Fruit fly (Drosophila melanogaster) whole organism, embryonic: ENCODE data around the gene dbe.
A peak's percentile ranks its signal among the peaks of the same experiment; 100 is the strongest.

Experiments used
- Atf-2 ChIP-seq: fragments of 200-800 bp; sonication (Bioruptor generic); optimal IDR thresholded peaks from 2 replicates; lab custom pipeline; 2016; ENCODE audit warnings: missing biosample characterization, missing genetic modification characterization
- Atf6 ChIP-seq: fragments of 200-800 bp; sonication (Bioruptor generic); IDR thresholded peaks from 2 replicates; pipeline ENCODE4 v1.3.6; 2022; ENCODE audit warnings: missing biosample characterization, missing genetic modification characterization
- Awh ChIP-seq: fragments of 200-800 bp; sonication (Bioruptor generic); IDR thresholded peaks from 2 replicates; pipeline ENCODE4, ENCODE4 v1.3.6; 2022; ENCODE audit warnings: missing biosample characterization, missing genetic modification characterization
- CG10209 ChIP-seq: fragments of 200-800 bp; sonication (Bioruptor generic); optimal IDR thresholded peaks from 3 replicates; lab custom pipeline; 2017; ENCODE audit warnings: missing biosample characterization, mild to moderate bottlenecking, missing genetic modification characterization, missing genetic modification reagents
- CG10274 ChIP-seq: fragments of 200-800 bp; sonication (Bioruptor generic); optimal IDR thresholded peaks from 3 replicates; lab custom pipeline; 2017; ENCODE audit warnings: missing biosample characterization, mild to moderate bottlenecking, missing genetic modification characterization
- CG10959 ChIP-seq: fragments of 200-800 bp; sonication (Bioruptor generic); IDR thresholded peaks from 2 replicates; pipeline ENCODE4 v1.3.6; 2022; ENCODE audit warnings: missing biosample characterization, missing genetic modification characterization
- CG10979 ChIP-seq: fragments of 200-800 bp; sonication (Bioruptor generic); optimal IDR thresholded peaks from 2 replicates; lab custom pipeline; 2018; ENCODE audit warnings: missing biosample characterization, mild to moderate bottlenecking, missing genetic modification characterization, moderate library complexity
- CG11085 ChIP-seq: fragments of 200-800 bp; sonication (Bioruptor generic); IDR thresholded peaks from 2 replicates; pipeline ENCODE4 v1.3.6; 2022; ENCODE audit warnings: missing biosample characterization, missing genetic modification characterization
- CG13775 ChIP-seq: fragments of 200-800 bp; sonication (Bioruptor generic); optimal IDR thresholded peaks from 3 replicates; lab custom pipeline; 2017; ENCODE audit warnings: missing biosample characterization, mild to moderate bottlenecking, missing genetic modification characterization
- CG13894 ChIP-seq: fragments of 200-800 bp; sonication (Bioruptor generic); optimal IDR thresholded peaks from 3 replicates; lab custom pipeline; 2018; ENCODE audit warnings: missing biosample characterization, mild to moderate bottlenecking, missing genetic modification characterization, moderate library complexity
- CG14014 ChIP-seq: fragments of 200-800 bp; sonication (Bioruptor generic); IDR thresholded peaks from 2 replicates; pipeline ENCODE4 v1.3.6; 2022; ENCODE audit warnings: missing biosample characterization, missing genetic modification characterization
- CG14050 ChIP-seq: fragments of 200-800 bp; sonication (Bioruptor generic); IDR thresholded peaks from 3 replicates; pipeline ENCODE4 v1.3.6; 2022; ENCODE audit warnings: missing biosample characterization, missing genetic modification characterization
- CG15601 ChIP-seq: fragments of 200-800 bp; sonication (Bioruptor generic); optimal IDR thresholded peaks from 3 replicates; lab custom pipeline; 2019; ENCODE audit warnings: missing biosample characterization, mild to moderate bottlenecking, missing genetic modification characterization, moderate library complexity
- CG16813 ChIP-seq: fragments of 200-800 bp; sonication (Bioruptor generic); IDR thresholded peaks from 3 replicates; pipeline ENCODE4 v1.3.6; 2022; ENCODE audit warnings: missing biosample characterization, missing genetic modification characterization; ENCODE audit not compliant: partially characterized antibody
- CG17802 ChIP-seq: fragments of 200-800 bp; sonication (Bioruptor generic); optimal IDR thresholded peaks from 2 replicates; lab custom pipeline; 2018; ENCODE audit warnings: missing biosample characterization, mild to moderate bottlenecking, missing genetic modification characterization, moderate library complexity
- CG3065 ChIP-seq: fragments of 200-800 bp; sonication (Bioruptor generic); optimal IDR thresholded peaks from 2 replicates; lab custom pipeline; 2016; ENCODE audit warnings: missing biosample characterization, missing genetic modification characterization
- CG34422 ChIP-seq: fragments of 200-800 bp; sonication (Bioruptor generic); IDR thresholded peaks from 3 replicates; pipeline ENCODE4 v1.3.6; 2022; ENCODE audit warnings: missing biosample characterization, missing genetic modification characterization
- CG4404 ChIP-seq: fragments of 200-800 bp; sonication (Bioruptor generic); IDR thresholded peaks from 2 replicates; pipeline ENCODE4 v1.3.6; 2022; ENCODE audit warnings: missing biosample characterization, missing genetic modification characterization
- CG4854 ChIP-seq: fragments of 200-800 bp; sonication (Bioruptor generic); optimal IDR thresholded peaks from 2 replicates; lab custom pipeline; 2016; ENCODE audit warnings: missing biosample characterization, missing genetic modification characterization, inconsistent platforms
- CG6272 ChIP-seq: fragments of 200-800 bp; sonication (Bioruptor generic); IDR thresholded peaks from 2 replicates; pipeline ENCODE4 v1.3.6; 2022; ENCODE audit warnings: missing biosample characterization, missing genetic modification characterization
- CG8281 ChIP-seq: fragments of 200-800 bp; sonication (Bioruptor generic); optimal IDR thresholded peaks from 2 replicates; lab custom pipeline; 2018; ENCODE audit warnings: missing biosample characterization, mild to moderate bottlenecking, missing genetic modification characterization, moderate library complexity
- CTCF ChIP-seq: fragments of 200-800 bp; sonication (Bioruptor generic); optimal IDR thresholded peaks from 2 replicates; lab custom pipeline; 2017; ENCODE audit warnings: missing biosample characterization, mild to moderate bottlenecking, missing genetic modification characterization, moderate library complexity
- Dad ChIP-seq: fragments of 200-800 bp; sonication (Bioruptor generic); optimal IDR thresholded peaks from 3 replicates; lab custom pipeline; 2016; ENCODE audit warnings: missing biosample characterization, missing genetic modification characterization
- Fer3 ChIP-seq: fragments of 200-800 bp; sonication (Bioruptor generic); optimal IDR thresholded peaks from 2 replicates; lab custom pipeline; 2018; ENCODE audit warnings: missing biosample characterization, mild to moderate bottlenecking, missing genetic modification characterization, moderate library complexity
- Gsc ChIP-seq: fragments of 200-800 bp; sonication (Bioruptor generic); IDR thresholded peaks from 2 replicates; pipeline ENCODE4 v1.3.6; 2022; ENCODE audit warnings: missing biosample characterization, missing genetic modification characterization
- Hey ChIP-seq: fragments of 200-800 bp; sonication (Bioruptor generic); optimal IDR thresholded peaks from 3 replicates; lab custom pipeline; 2018; ENCODE audit warnings: missing biosample characterization, mild to moderate bottlenecking, missing genetic modification characterization
- Lhr ChIP-seq: fragments of 200-800 bp; sonication (Bioruptor generic); optimal IDR thresholded peaks from 3 replicates; lab custom pipeline; 2017; ENCODE audit warnings: mild to moderate bottlenecking, missing biosample characterization, missing genetic modification reagents, missing genetic modification characterization
- Med ChIP-seq: fragments of 200-800 bp; sonication (Bioruptor generic); peaks from one replicate; lab custom pipeline; 2016; ENCODE audit warnings: missing biosample characterization, missing genetic modification characterization, mild to moderate bottlenecking, inconsistent platforms, moderate library complexity
- Opbp ChIP-seq: fragments of 200-800 bp; sonication (Bioruptor generic); IDR thresholded peaks from 3 replicates; pipeline ENCODE4 v1.3.6; 2022; ENCODE audit warnings: missing biosample characterization, missing genetic modification characterization; ENCODE audit not compliant: partially characterized antibody
- Ravus ChIP-seq: fragments of 200-800 bp; sonication (Bioruptor generic); IDR thresholded peaks from 2 replicates; pipeline ENCODE4 v1.3.6; 2022; ENCODE audit warnings: missing biosample characterization, missing genetic modification characterization
- Rfx ChIP-seq: fragments of 200-800 bp; sonication (Bioruptor generic); IDR thresholded peaks from 2 replicates; pipeline ENCODE4 v1.3.6; 2022; ENCODE audit warnings: missing biosample characterization, missing genetic modification characterization
- Vsx1 ChIP-seq: fragments of 200-800 bp; sonication (Bioruptor generic); optimal IDR thresholded peaks from 2 replicates; lab custom pipeline; 2017; ENCODE audit warnings: missing biosample characterization, mild to moderate bottlenecking, missing genetic modification characterization, missing genetic modification reagents
- ac ChIP-seq: fragments of 200-800 bp; sonication (Bioruptor generic); optimal IDR thresholded peaks from 3 replicates; lab custom pipeline; 2017; ENCODE audit warnings: missing biosample characterization, mild to moderate bottlenecking, missing genetic modification characterization
- bigmax ChIP-seq: fragments of 200-800 bp; sonication (Bioruptor generic); optimal IDR thresholded peaks from 2 replicates; lab custom pipeline; 2018; ENCODE audit warnings: missing biosample characterization, mild to moderate bottlenecking, missing genetic modification characterization
- cg ChIP-seq: fragments of 200-800 bp; sonication (Bioruptor generic); optimal IDR thresholded peaks from 3 replicates; lab custom pipeline; 2019; ENCODE audit warnings: missing biosample characterization, mild to moderate bottlenecking, missing genetic modification characterization, moderate library complexity
- chn ChIP-seq: fragments of 200-800 bp; sonication (Bioruptor generic); optimal IDR thresholded peaks from 2 replicates; lab custom pipeline; 2016; ENCODE audit warnings: missing biosample characterization, missing genetic modification characterization
- dysf ChIP-seq: fragments of 200-800 bp; sonication (Bioruptor generic); IDR thresholded peaks from 3 replicates; pipeline ENCODE4 v1.3.6; 2022; ENCODE audit warnings: missing biosample characterization, missing genetic modification characterization
- gro ChIP-seq: fragments of 200-800 bp; sonication (Bioruptor generic); optimal IDR thresholded peaks from 2 replicates; lab custom pipeline; 2016; ENCODE audit warnings: missing biosample characterization, missing genetic modification characterization
- gsb-n ChIP-seq: fragments of 200-800 bp; sonication (Bioruptor generic); optimal IDR thresholded peaks from 3 replicates; lab custom pipeline; 2018; ENCODE audit warnings: missing biosample characterization, mild to moderate bottlenecking, missing genetic modification characterization
- h ChIP-seq: fragments of >200 bp; optimal IDR thresholded peaks from 2 replicates; lab custom pipeline; 2017
- kay ChIP-seq: fragments of 200-800 bp; sonication (Bioruptor generic); optimal IDR thresholded peaks from 2 replicates; lab custom pipeline; 2016; ENCODE audit warnings: missing biosample characterization, missing genetic modification characterization
- nerfin-1 ChIP-seq: fragments of 200-800 bp; sonication (Bioruptor generic); optimal IDR thresholded peaks from 3 replicates; lab custom pipeline; 2019; ENCODE audit warnings: missing biosample characterization, mild to moderate bottlenecking, missing genetic modification characterization, moderate library complexity
- sim ChIP-seq: fragments of 200-800 bp; sonication (Bioruptor generic); IDR thresholded peaks from 2 replicates; pipeline ENCODE4 v1.3.6; 2022; ENCODE audit warnings: missing biosample characterization, missing genetic modification characterization
- slou ChIP-seq: fragments of 200-800 bp; sonication (Bioruptor generic); optimal IDR thresholded peaks from 3 replicates; lab custom pipeline; 2016; ENCODE audit warnings: missing biosample characterization, missing genetic modification characterization
- sr ChIP-seq: fragments of 200-800 bp; sonication (Bioruptor generic); IDR thresholded peaks from 3 replicates; pipeline ENCODE4 v1.3.6; 2022; ENCODE audit warnings: missing biosample characterization, missing genetic modification characterization
- tap ChIP-seq: fragments of 200-800 bp; optimal IDR thresholded peaks from 3 replicates; lab custom pipeline; 2019; ENCODE audit warnings: missing biosample characterization, mild to moderate bottlenecking, missing genetic modification characterization, moderate library complexity
- tio ChIP-seq: fragments of 200-800 bp; sonication (Bioruptor generic); optimal IDR thresholded peaks from 2 replicates; lab custom pipeline; 2017; ENCODE audit warnings: missing biosample characterization, missing genetic modification characterization, inconsistent platforms
- trh ChIP-seq: fragments of 200-800 bp; sonication (Bioruptor generic); optimal IDR thresholded peaks from 2 replicates; lab custom pipeline; 2016; ENCODE audit warnings: missing biosample characterization, missing genetic modification characterization
- wdn ChIP-seq: fragments of 200-800 bp; sonication (Bioruptor generic); IDR thresholded peaks from 2 replicates; pipeline ENCODE4 v1.3.6; 2022; ENCODE audit warnings: missing biosample characterization, missing genetic modification characterization
- wor ChIP-seq: fragments of 200-800 bp; sonication (Bioruptor generic); IDR thresholded peaks from 2 replicates; pipeline ENCODE4 v1.3.6; 2022; ENCODE audit warnings: missing biosample characterization, missing genetic modification characterization
- zfh2 ChIP-seq: fragments of 200-800 bp; sonication (Bioruptor generic); optimal IDR thresholded peaks from 2 replicates; lab custom pipeline; 2016; ENCODE audit warnings: missing biosample characterization, missing genetic modification characterization

Gene dbe

DNA sequence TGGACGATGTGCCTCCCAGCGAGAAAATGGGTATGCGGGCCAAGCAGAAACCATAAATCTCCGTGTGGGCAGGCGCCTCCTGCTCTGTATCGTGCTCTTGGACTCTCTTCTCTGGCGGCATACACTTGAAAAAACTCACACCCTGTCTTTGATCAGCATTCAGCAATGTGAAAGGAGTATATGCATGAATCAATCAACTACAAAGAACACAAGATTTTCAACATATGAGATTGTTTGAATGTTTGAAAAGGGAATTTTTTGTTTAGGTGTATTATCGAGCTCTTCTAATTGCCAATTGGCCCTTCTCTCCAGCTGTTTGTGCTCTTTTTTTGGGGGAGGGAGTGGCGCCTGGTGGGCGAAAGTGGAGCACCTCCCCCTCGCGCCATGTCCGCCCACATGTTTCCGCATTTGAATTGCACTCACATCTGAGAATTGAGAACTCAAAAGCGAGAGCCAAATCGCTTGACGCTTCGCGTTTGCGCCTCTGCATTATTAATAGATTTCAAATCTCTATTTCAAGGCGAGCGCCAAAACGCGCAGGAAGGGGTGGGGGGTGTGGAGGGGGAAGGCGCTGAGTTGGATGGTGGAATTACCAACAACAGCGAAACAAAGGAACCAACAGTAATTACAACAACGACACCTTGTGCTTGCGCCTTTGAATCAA is 24.2 kb downstream of the dbe start (continued):
- TF ChIP-seq CG10959 (GFP tag; lab: Robert Waterston, UW) (peak; percentile 53; the same call in 1 of the 2 replicates), dysf (GFP tag; lab: Robert Waterston, UW) (peak; percentile 94), CG17802 (tag; lab: Kevin White, UChicago) (peak; percentile 69), h (no peak), CG13894 (tag; lab: Kevin White, UChicago) (peak; percentile 48), slou (GFP tag; lab: Kevin White, UChicago) (peak; percentile 44), Med (GFP tag; lab: Kevin White, UChicago) (peak; percentile 99), CG15601 (tag; lab: Kevin White, UChicago) (peak; percentile 75), CG10274 (GFP tag; lab: Kevin White, UChicago) (peak; percentile 68), CG13775 (GFP tag; lab: Kevin White, UChicago) (peak; percentile 59), Atf6 (GFP tag; lab: Robert Waterston, UW) (peak; percentile 87), CG3065 (peak; percentile 69), cg (no peak), wdn (GFP tag; lab: Robert Waterston, UW) (peak; percentile 81), chn (GFP tag; lab: Kevin White, UChicago) (peak; percentile 86), Vsx1 (GFP tag; lab: Kevin White, UChicago) (peak; percentile 66), trh (GFP tag; lab: Kevin White, UChicago) (peak; percentile 51), Ravus (peak; percentile 73), sr (GFP tag; lab: Robert Waterston, UW) (peak; percentile 100), nerfin-1 (tag; lab: Kevin White, UChicago) (peak; percentile 71), CG14050 (peak; percentile 88), tio (GFP tag; lab: Kevin White, UChicago) (peak; percentile 54), CG6272 (GFP tag; lab: Robert Waterston, UW) (peak; percentile 80), CG10209 (peak; percentile 86), ac (no peak), Fer3 (tag; lab: Kevin White, UChicago) (peak; percentile 91), CG14014 (GFP tag; lab: Robert Waterston, UW) (peak; percentile 90), CG10979 (tag; lab: Kevin White, UChicago) (peak; percentile 74), Hey (tag; lab: Kevin White, UChicago) (peak; percentile 65), CG4854 (peak; percentile 75), zfh2 (peak; percentile 85), Lhr (peak; percentile 7), Atf-2 (peak; percentile 80), CG8281 (tag; lab: Kevin White, UChicago) (peak; percentile 70), sim (GFP tag; lab: Robert Waterston, UW) (no peak; the same call in none of the 2 replicates), Dad (GFP tag; lab: Kevin White, UChicago) (peak; percentile 77), Rfx (GFP tag; lab: Robert Waterston, UW) (peak; percentile 95), bigmax (GFP tag; lab: Kevin White, UChicago) (no peak), Opbp (GFP tag; lab: Robert Waterston, UW) (no peak), wor (peak; percentile 82), Gsc (GFP tag; lab: Robert Waterston, UW) (peak; percentile 63), CTCF (peak; percentile 50), CG16813 (GFP tag; lab: Robert Waterston, UW) (no peak), tap (tag; lab: Kevin White, UChicago) (peak; percentile 88), gro (GFP tag; lab: Kevin White, UChicago) (peak; percentile 69), gsb-n (tag; lab: Kevin White, UChicago) (peak; percentile 64), CG34422 (peak; percentile 90), CG11085 (GFP tag; lab: Robert Waterston, UW) (peak; percentile 76), CG4404 (GFP tag; lab: Robert Waterston, UW) (peak; percentile 64), kay (GFP tag; lab: Kevin White, UChicago) (peak; percentile 65), Awh (GFP tag; lab: Robert Waterston, UW) (peak; percentile 87)
